Fruit fly (Drosophila melanogaster): ENCODE measurements around the gene Afti.

- no peak for TF ChIP-seq CG8478 (optimal IDR thresholded peaks at IDR 0.05)
- no peak for TF ChIP-seq CTCF (optimal IDR thresholded peaks at IDR 0.05)
These were observed 43.4 kb downstream of the Afti start for dm6 chr3R:14283042-14283626.

Measured in S2 (cell line).